Fruit fly (Drosophila melanogaster): Measurements from ENCODE around the gene Nepl5.
A peak's percentile ranks its signal among the peaks of the same experiment; 100 is the strongest.

Gene Nepl5

DNA sequence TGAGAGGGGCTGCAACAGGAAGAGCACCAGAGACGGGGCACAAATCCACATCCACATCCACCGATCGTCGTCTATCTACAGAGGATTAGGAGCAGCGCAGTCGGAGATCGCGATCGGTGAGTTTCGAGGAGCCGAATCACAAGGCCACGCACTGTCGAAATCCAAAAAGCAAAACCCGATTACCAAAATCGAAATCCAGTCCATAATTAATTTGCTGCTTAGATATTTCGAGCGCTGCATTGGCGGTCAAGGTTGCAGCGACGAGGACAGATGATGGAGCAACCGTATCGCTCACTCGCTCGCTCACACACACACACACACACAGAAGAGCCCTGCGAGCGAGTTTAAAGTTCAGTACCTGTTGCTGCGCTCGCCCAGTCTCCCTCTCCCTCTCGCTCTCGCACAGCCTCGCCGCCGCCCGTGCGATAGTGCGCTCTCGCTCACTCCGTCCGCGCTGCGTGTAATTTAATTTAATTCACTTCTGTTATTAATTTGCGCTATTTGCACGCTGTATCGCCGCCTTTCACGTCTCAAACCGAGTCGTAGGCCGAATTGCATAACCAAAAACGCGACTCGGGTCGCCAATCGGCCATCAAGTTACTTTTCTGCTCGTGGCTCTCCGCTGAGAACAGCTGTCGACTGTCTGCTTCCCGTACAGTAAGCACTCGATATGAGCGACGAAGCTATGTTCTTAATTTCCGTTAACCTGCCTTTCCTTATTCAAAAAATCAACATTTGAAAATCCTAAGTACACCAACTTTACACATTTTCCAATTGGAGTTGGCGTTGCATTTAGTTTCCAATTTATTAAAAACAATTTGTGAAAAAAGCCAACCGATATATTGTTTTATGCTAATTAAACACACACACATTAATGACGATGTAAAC lies 41.8 kb upstream of the Nepl5 start (continued):
- TF ChIP-seq CG6765 (GFP tag; optimal IDR thresholded peaks at IDR 0.05), result no peak
- TF ChIP-seq dan (GFP tag; IDR thresholded peaks at IDR 0.05), result no peak
- TF ChIP-seq Jarid2 (GFP tag; optimal IDR thresholded peaks at IDR 0.05), result peak; percentile 33
- no peak for TF ChIP-seq CG14710 (tag; optimal IDR thresholded peaks at IDR 0.05)
- peak; percentile 18; the same call in 1 of the 2 replicates for TF ChIP-seq al (GFP tag; IDR thresholded peaks at IDR 0.05)
- no peak for TF ChIP-seq CG11560 (tag; IDR thresholded peaks at IDR 0.05)
- no peak for TF ChIP-seq NC2α (GFP tag; optimal IDR thresholded peaks at IDR 0.05)
- TF ChIP-seq BtbVII (GFP tag; optimal IDR thresholded peaks at IDR 0.05), result no peak
- TF ChIP-seq CG12219 (GFP tag; optimal IDR thresholded peaks at IDR 0.05), result no peak
- TF ChIP-seq gce (GFP tag; IDR thresholded peaks at IDR 0.05), result no peak
- TF ChIP-seq Ravus (GFP tag; IDR thresholded peaks at IDR 0.05), result no peak
- no peak for TF ChIP-seq CG1233 (GFP tag; optimal IDR thresholded peaks at IDR 0.05)
- TF ChIP-seq sug (tag; optimal IDR thresholded peaks at IDR 0.05), result no peak
- TF ChIP-seq Doc3 (GFP tag; IDR thresholded peaks at IDR 0.05; ENCODE audit: partially characterized antibody), result no peak
- no peak for TF ChIP-seq CG3407 (GFP tag; optimal IDR thresholded peaks at IDR 0.05)
- TF ChIP-seq bigmax (GFP tag; optimal IDR thresholded peaks at IDR 0.05), result no peak
- no peak for TF ChIP-seq CG2116 (GFP tag; optimal IDR thresholded peaks at IDR 0.05)
- no peak for TF ChIP-seq CG16779 (GFP tag; IDR thresholded peaks at IDR 0.05)
- no peak for TF ChIP-seq CG12744 (GFP tag; optimal IDR thresholded peaks at IDR 0.05)
- TF ChIP-seq dpn (GFP tag; optimal IDR thresholded peaks at IDR 0.05), result peak; percentile 9 to 52
- TF ChIP-seq dimm (GFP tag; IDR thresholded peaks at IDR 0.05), result no peak
- TF ChIP-seq CG6654 (GFP tag; optimal IDR thresholded peaks at IDR 0.05), result no peak
- TF ChIP-seq Side (GFP tag; optimal IDR thresholded peaks at IDR 0.05), result peak; percentile 4
- TF ChIP-seq trh (GFP tag; optimal IDR thresholded peaks at IDR 0.05), result no peak
- peak; percentile 10 for TF ChIP-seq slp2 (GFP tag; optimal IDR thresholded peaks at IDR 0.05)
- TF ChIP-seq fd96Cb (tag; optimal IDR thresholded peaks at IDR 0.05), result peak; percentile 41
- TF ChIP-seq Scr (GFP tag; IDR thresholded peaks at IDR 0.05; ENCODE audit: partially characterized antibody), result no peak
- peak; percentile 57 for TF ChIP-seq mam (GFP tag; optimal IDR thresholded peaks at IDR 0.05)
- TF ChIP-seq CG13123 (GFP tag; optimal IDR thresholded peaks at IDR 0.05), result no peak
- no peak for TF ChIP-seq CG31365 (tag; optimal IDR thresholded peaks at IDR 0.05)
- 0 out of 3 replicates have a peak, but pooled peaks have one; percentile 34 for TF ChIP-seq ci (GFP tag; IDR thresholded peaks at IDR 0.05)
- TF ChIP-seq fru (optimal IDR thresholded peaks at IDR 0.05), result no peak
- TF ChIP-seq aop (GFP tag; IDR thresholded peaks at IDR 0.05), result no peak
- peak; percentile 50 for TF ChIP-seq CG17359 (tag; optimal IDR thresholded peaks at IDR 0.05)
- peak in 1 of 2 experiments; percentile 14 for TF ChIP-seq tll (GFP tag; optimal IDR thresholded peaks at IDR 0.05)
- TF ChIP-seq CG14667 (GFP tag; IDR thresholded peaks at IDR 0.05), result no peak
- TF ChIP-seq en (GFP tag; optimal IDR thresholded peaks at IDR 0.05), result no peak
- peak; percentile 40 for TF ChIP-seq CG9817 (tag; optimal IDR thresholded peaks at IDR 0.05)
- TF ChIP-seq CG2712 (tag; optimal IDR thresholded peaks at IDR 0.05), result peak; percentile 22
- no peak for TF ChIP-seq da (GFP tag; optimal IDR thresholded peaks at IDR 0.05)
- 0 out of 3 replicates have a peak, but pooled peaks have one; percentile 8 for TF ChIP-seq CG6791 (GFP tag; IDR thresholded peaks at IDR 0.05; ENCODE audit: partially characterized antibody)
- peak; percentile 28 for TF ChIP-seq Asciz (GFP tag; optimal IDR thresholded peaks at IDR 0.05)
- TF ChIP-seq CG3847 (GFP tag; IDR thresholded peaks at IDR 0.05), result peak; percentile 33; the same call in 1 of the 2 replicates
- no peak for TF ChIP-seq CG1792 (GFP tag; optimal IDR thresholded peaks at IDR 0.05)
- peak; percentile 66 for TF ChIP-seq Rfx (GFP tag; IDR thresholded peaks at IDR 0.05)
- TF ChIP-seq CG7745 (tag; optimal IDR thresholded peaks at IDR 0.05), result peak; percentile 92
- peak; percentile 51 for TF ChIP-seq Ptx1 (GFP tag; IDR thresholded peaks at IDR 0.05)
- no peak for TF ChIP-seq CG9876 (GFP tag; optimal IDR thresholded peaks at IDR 0.05)
- no peak for TF ChIP-seq jing (GFP tag; optimal IDR thresholded peaks at IDR 0.05)

Measured in whole organism, embryonic.